Worm (Caenorhabditis elegans) whole organism, L4 larva: ENCODE results near the gene F55D10.4.
A peak's percentile ranks its signal among the peaks of the same experiment; 100 is the strongest.

Source experiments
- F37D6.2 ChIP-seq: sonication (generic microtip); optimal IDR thresholded peaks from 2 replicates; lab custom pipeline; 2016; ENCODE audit warnings: mild to moderate bottlenecking, missing genetic modification characterization, missing compliant biosample characterization
- R02D3.7 ChIP-seq: fragments of 150-350 bp; sonication (generic microtip); optimal IDR thresholded peaks from 3 replicates; lab custom pipeline; 2014; ENCODE audit warnings: missing biosample characterization, missing genetic modification characterization
- T20F7.1 ChIP-seq: fragments of 200-800 bp; sonication (Bioruptor generic); optimal IDR thresholded peaks from 2 replicates; lab custom pipeline; 2018; ENCODE audit warnings: mild to moderate bottlenecking, missing genetic modification characterization, missing compliant biosample characterization
- Y48G9A.11 ChIP-seq: fragments of 200-800 bp; sonication (Bioruptor generic); IDR thresholded peaks from 2 replicates; pipeline ENCODE4 v1.3.6; 2022; ENCODE audit warnings: missing genetic modification reagents, missing genetic modification characterization, missing compliant biosample characterization
- Y75B8A.6 ChIP-seq: fragments of 200-800 bp; sonication (Bioruptor generic); IDR thresholded peaks from 2 replicates; pipeline ENCODE4 v1.3.6; 2022; ENCODE audit warnings: missing genetic modification reagents, missing genetic modification characterization, missing compliant biosample characterization
- ZK337.2 ChIP-seq: fragments of 200-800 bp; sonication (Bioruptor generic); IDR thresholded peaks from 2 replicates; pipeline ENCODE4 v1.3.6; 2022; ENCODE audit warnings: missing genetic modification reagents, missing genetic modification characterization, missing compliant biosample characterization
- ZK546.5 ChIP-seq, 2 experiments: sonication (generic microtip); optimal IDR thresholded peaks; 2 replicates each; lab custom pipeline; 2017; ENCODE audit warnings: missing biosample characterization in 2 of 2, missing genetic modification characterization in 2 of 2
- aha-1 ChIP-seq: fragments of 150-350 bp; peaks from one replicate; lab custom pipeline; 2014; ENCODE audit warnings: missing biosample characterization, missing genetic modification characterization
- aly-2 ChIP-seq: sonication (generic microtip); optimal IDR thresholded peaks from 2 replicates; lab custom pipeline; 2018; ENCODE audit warnings: missing biosample characterization, missing genetic modification characterization
- ceh-28 ChIP-seq: fragments of 150-350 bp; optimal IDR thresholded peaks from 2 replicates; lab custom pipeline; 2014; ENCODE audit warnings: missing biosample characterization, missing genetic modification reagents, missing genetic modification characterization
- ceh-32 ChIP-seq: sonication (generic microtip); optimal IDR thresholded peaks from 2 replicates; lab custom pipeline; 2016; ENCODE audit warnings: mild to moderate bottlenecking, missing genetic modification characterization, missing compliant biosample characterization; ENCODE audit not compliant: poor library complexity
- ceh-62 ChIP-seq: sonication (generic microtip); optimal IDR thresholded peaks from 2 replicates; lab custom pipeline; 2017; ENCODE audit warnings: missing biosample characterization, missing genetic modification characterization
- ceh-82 ChIP-seq: sonication (generic microtip); optimal IDR thresholded peaks from 2 replicates; lab custom pipeline; 2017; ENCODE audit warnings: missing biosample characterization, missing genetic modification characterization
- ces-1 ChIP-seq: fragments of 150-350 bp; sonication (generic microtip); optimal IDR thresholded peaks from 4 replicates; lab custom pipeline; 2014; ENCODE audit warnings: missing biosample characterization, missing genetic modification reagents, missing genetic modification characterization
- cey-2 ChIP-seq: sonication (generic microtip); optimal IDR thresholded peaks from 3 replicates; lab custom pipeline; 2017; ENCODE audit warnings: missing genetic modification characterization, mild to moderate bottlenecking, missing compliant biosample characterization, antibody characterized with exemption, borderline replicate concordance; ENCODE audit not compliant: insufficient read depth
- ctbp-1 ChIP-seq: fragments of 200-800 bp; sonication (Bioruptor generic); IDR thresholded peaks from 2 replicates; pipeline ENCODE4 v1.3.6; 2022; ENCODE audit warnings: missing genetic modification reagents, missing genetic modification characterization, missing compliant biosample characterization
- daf-12 ChIP-seq: fragments of 150-350 bp; optimal IDR thresholded peaks from 2 replicates; lab custom pipeline; 2014; ENCODE audit warnings: missing biosample characterization, missing genetic modification reagents, missing genetic modification characterization
- daf-19 ChIP-seq: fragments of 200-800 bp; sonication (Bioruptor generic); conservative IDR thresholded peaks from 2 replicates; pipeline ENCODE4 v1.3.6; 2022; ENCODE audit warnings: missing genetic modification characterization, missing compliant biosample characterization
- dmd-6 ChIP-seq: fragments of 200-800 bp; sonication (Bioruptor generic); IDR thresholded peaks from 2 replicates; pipeline ENCODE4 v1.3.6; 2022; ENCODE audit warnings: missing genetic modification reagents, missing genetic modification characterization, missing compliant biosample characterization
- duxl-1 ChIP-seq: sonication (generic microtip); optimal IDR thresholded peaks from 2 replicates; lab custom pipeline; 2016; ENCODE audit warnings: mild to moderate bottlenecking, missing genetic modification characterization, moderate library complexity, missing compliant biosample characterization; ENCODE audit not compliant: poor library complexity
- dve-1 ChIP-seq: sonication (generic microtip); optimal IDR thresholded peaks from 2 replicates; lab custom pipeline; 2017; ENCODE audit warnings: antibody characterized with exemption, mild to moderate bottlenecking, missing genetic modification characterization, missing compliant biosample characterization; ENCODE audit not compliant: insufficient read depth
- fos-1 ChIP-seq: fragments of 150-350 bp; optimal IDR thresholded peaks from 2 replicates; lab custom pipeline; 2014; ENCODE audit warnings: missing biosample characterization, missing genetic modification characterization
- hif-1 ChIP-seq, 2 experiments: sonication (generic microtip); optimal IDR thresholded peaks; 2 replicates each; lab custom pipeline; 2016 to 2017; ENCODE audit warnings: missing compliant biosample characterization in 2 of 2, missing genetic modification characterization in 2 of 2, missing genetic modification reagents in 2 of 2, missing genotype in 2 of 2, mild to moderate bottlenecking in 1 of 2
- hmg-1.1 ChIP-seq: fragments of 200-800 bp; sonication (Bioruptor generic); IDR thresholded peaks from 2 replicates; pipeline ENCODE4 v1.3.6; 2022; ENCODE audit warnings: missing genetic modification reagents, missing genetic modification characterization, missing compliant biosample characterization
- jun-1 ChIP-seq: fragments of 150-350 bp; optimal IDR thresholded peaks from 2 replicates; lab custom pipeline; 2014; ENCODE audit warnings: missing biosample characterization, missing genetic modification reagents, missing genetic modification characterization
- lim-7 ChIP-seq: fragments of 200-800 bp; sonication (Bioruptor generic); IDR thresholded peaks from 2 replicates; pipeline ENCODE4 v1.3.6; 2022; ENCODE audit warnings: missing genetic modification characterization, missing compliant biosample characterization
- lin-15B ChIP-seq: fragments of 150-350 bp; sonication (generic microtip); optimal IDR thresholded peaks from 3 replicates; lab custom pipeline; 2014; ENCODE audit warnings: missing biosample characterization, missing genetic modification characterization
- lin-38 ChIP-seq: fragments of 200-800 bp; sonication (Bioruptor generic); IDR thresholded peaks from 2 replicates; pipeline ENCODE4 v1.3.6; 2022; ENCODE audit warnings: missing genetic modification reagents, missing genetic modification characterization, missing compliant biosample characterization
- lin-39 ChIP-seq: fragments of 150-350 bp; optimal IDR thresholded peaks from 2 replicates; lab custom pipeline; 2014; ENCODE audit warnings: missing biosample characterization, missing genetic modification reagents, missing genetic modification characterization
- lsy-2 ChIP-seq, 2 experiments: fragments of 150-350 bp in 1 of 2; sonication (generic microtip) in 1 of 2; optimal IDR thresholded peaks; 2 replicates each; lab custom pipeline; 2014 to 2017; ENCODE audit warnings: missing biosample characterization in 2 of 2, missing genetic modification characterization in 2 of 2
- madf-5 ChIP-seq, 2 experiments: fragments of 200-800 bp; sonication (Bioruptor generic); IDR thresholded peaks; 2 replicates each; pipeline ENCODE4 v1.3.6; 2022; ENCODE audit warnings: missing compliant biosample characterization in 2 of 2, missing genetic modification characterization in 2 of 2
- mdl-1 ChIP-seq, 2 experiments: fragments of 150-350 bp in 1 of 2; sonication (generic microtip) in 1 of 2; optimal IDR thresholded peaks; 2 replicates each; lab custom pipeline; 2014 to 2017; ENCODE audit warnings: missing biosample characterization in 2 of 2, missing genetic modification characterization in 2 of 2
- nhr-111 ChIP-seq: fragments of 200-800 bp; sonication (Bioruptor generic); optimal IDR thresholded peaks from 2 replicates; lab custom pipeline; 2018; ENCODE audit warnings: mild to moderate bottlenecking, missing genetic modification characterization, missing compliant biosample characterization
- nhr-25 ChIP-seq: sonication (generic microtip); optimal IDR thresholded peaks from 2 replicates; lab custom pipeline; 2017; ENCODE audit warnings: missing genetic modification characterization, mild to moderate bottlenecking, missing compliant biosample characterization, antibody characterized with exemption, moderate library complexity, borderline replicate concordance; ENCODE audit not compliant: insufficient read depth
- nhr-41 ChIP-seq: fragments of 200-800 bp; sonication (Bioruptor generic); IDR thresholded peaks from 2 replicates; pipeline ENCODE4 v1.3.6; 2022; ENCODE audit warnings: missing genetic modification reagents, missing genetic modification characterization, missing compliant biosample characterization
- nhr-48 ChIP-seq: sonication (generic microtip); optimal IDR thresholded peaks from 2 replicates; lab custom pipeline; 2016; ENCODE audit warnings: mild to moderate bottlenecking, missing genetic modification characterization, missing compliant biosample characterization
- nhr-76 ChIP-seq: fragments of 150-350 bp; optimal IDR thresholded peaks from 2 replicates; lab custom pipeline; 2014; ENCODE audit warnings: missing biosample characterization, missing genetic modification characterization
- nhr-77 ChIP-seq: fragments of 150-350 bp; optimal IDR thresholded peaks from 2 replicates; lab custom pipeline; 2014; ENCODE audit warnings: missing biosample characterization, missing genetic modification characterization
- saeg-2 ChIP-seq: fragments of 200-800 bp; sonication (Bioruptor generic); IDR thresholded peaks from 2 replicates; pipeline ENCODE4 v1.3.6; 2022; ENCODE audit warnings: missing genetic modification reagents, missing genetic modification characterization, missing compliant biosample characterization
- sdz-12 ChIP-seq: fragments of 200-800 bp; sonication (Bioruptor generic); optimal IDR thresholded peaks from 2 replicates; lab custom pipeline; 2018; ENCODE audit warnings: mild to moderate bottlenecking, missing genetic modification characterization, missing compliant biosample characterization
- skn-1 ChIP-seq: fragments of 150-350 bp; optimal IDR thresholded peaks from 2 replicates; lab custom pipeline; 2014; ENCODE audit warnings: missing biosample characterization, missing genetic modification characterization
- unc-130 ChIP-seq: sonication (generic microtip); optimal IDR thresholded peaks from 2 replicates; lab custom pipeline; 2016; ENCODE audit warnings: missing genetic modification reagents, missing genetic modification characterization, missing compliant biosample characterization
- unc-39 ChIP-seq: sonication (generic microtip); optimal IDR thresholded peaks from 2 replicates; lab custom pipeline; 2017; ENCODE audit warnings: missing biosample characterization, missing genetic modification characterization
- vab-7 ChIP-seq: fragments of 200-800 bp; sonication (Bioruptor generic); IDR thresholded peaks from 2 replicates; pipeline ENCODE4 v1.3.6; 2022; ENCODE audit warnings: missing genetic modification reagents, missing genetic modification characterization, missing compliant biosample characterization
- zag-1 ChIP-seq: fragments of 150-350 bp; optimal IDR thresholded peaks from 2 replicates; lab custom pipeline; 2014; ENCODE audit warnings: missing biosample characterization, missing genetic modification characterization
- ztf-7 ChIP-seq: fragments of 150-350 bp; optimal IDR thresholded peaks from 2 replicates; lab custom pipeline; 2014; ENCODE audit warnings: missing biosample characterization, missing genetic modification characterization

Gene F55D10.4

ce11 chrX:4706755-4707226 lies 13.7 kb downstream of the F55D10.4 start, which contains the start of gene dhhc-10 (continued):
- TF ChIP-seq vab-7 (GFP tag; lab: Robert Waterston, UW) = no peak
- no peak for TF ChIP-seq sdz-12 (GFP tag; lab: Kevin White, UChicago)
- no peak for TF ChIP-seq ztf-7
- TF ChIP-seq ZK546.5 (tag; optimal IDR thresholded peaks at IDR 0.05; lab: Kevin White, UChicago) = no peak
- TF ChIP-seq ceh-62 (tag; lab: Kevin White, UChicago) = no peak
- peak; percentile 83 for TF ChIP-seq dve-1 (tag; lab: Kevin White, UChicago)
- no peak for TF ChIP-seq ceh-28
- peak; percentile 20 for TF ChIP-seq T20F7.1
- TF ChIP-seq, all 104 proteins: peak for 30

DNA sequence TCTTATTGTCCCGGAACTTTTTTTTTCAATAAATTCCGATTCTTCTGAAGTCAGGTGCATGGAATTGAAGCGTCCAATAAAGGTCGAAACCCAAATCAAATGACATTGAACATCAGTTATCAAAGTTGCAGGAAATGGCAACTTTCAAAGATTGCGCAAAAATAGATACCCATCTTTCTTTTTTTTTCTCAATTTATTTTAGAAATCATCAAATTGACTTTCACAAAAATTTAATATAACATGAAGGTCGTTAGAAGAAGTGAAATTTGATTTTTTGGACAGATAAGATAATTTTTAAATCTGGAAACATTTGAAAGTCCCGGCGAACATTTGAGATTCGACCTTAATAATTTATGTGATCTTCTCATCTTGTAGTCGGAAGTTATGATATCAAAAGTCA lies 14.8 kb downstream of the F55D10.4 start:
- no peak for TF ChIP-seq F37D6.2
- peak; percentile 29 for TF ChIP-seq nhr-25 (tag; lab: Kevin White, UChicago)

- no peak for TF ChIP-seq nhr-111 (GFP tag; lab: Kevin White, UChicago)
- no peak for TF ChIP-seq ztf-7
- no peak for TF ChIP-seq daf-12 (tag; lab: Kevin White, UChicago)
- no peak for TF ChIP-seq hif-1 (tag; optimal IDR thresholded peaks at IDR 0.05; lab: Kevin White, UChicago)
- TF ChIP-seq ceh-28 = no peak
- no peak for TF ChIP-seq unc-130
- no peak for TF ChIP-seq ceh-62 (tag; lab: Kevin White, UChicago)
- no peak for TF ChIP-seq saeg-2 (GFP tag; lab: Robert Waterston, UW)
- no peak for TF ChIP-seq daf-19
- no peak for TF ChIP-seq cey-2 (tag; lab: Kevin White, UChicago)
- no peak for TF ChIP-seq aha-1
- TF ChIP-seq ZK337.2 (GFP tag; lab: Robert Waterston, UW) = no peak
- no peak for TF ChIP-seq zag-1
- TF ChIP-seq vab-7 (GFP tag; lab: Robert Waterston, UW) = no peak
- no peak for TF ChIP-seq ces-1 (GFP tag; lab: Kevin White, UChicago)
- TF ChIP-seq aly-2 (tag; lab: Kevin White, UChicago) = no peak
- TF ChIP-seq fos-1 = no peak
- no peak for TF ChIP-seq ceh-82 (tag; lab: Kevin White, UChicago)
- no peak for TF ChIP-seq dmd-6
- TF ChIP-seq, all 104 proteins: peak for 0
Measured at ce11 chrX:4704877-4705276, 15.6 kb downstream of the F55D10.4 start, which contains the start of gene aqp-8. aqp-8 (minus strand) TSS chrX:4704977.

DNA sequence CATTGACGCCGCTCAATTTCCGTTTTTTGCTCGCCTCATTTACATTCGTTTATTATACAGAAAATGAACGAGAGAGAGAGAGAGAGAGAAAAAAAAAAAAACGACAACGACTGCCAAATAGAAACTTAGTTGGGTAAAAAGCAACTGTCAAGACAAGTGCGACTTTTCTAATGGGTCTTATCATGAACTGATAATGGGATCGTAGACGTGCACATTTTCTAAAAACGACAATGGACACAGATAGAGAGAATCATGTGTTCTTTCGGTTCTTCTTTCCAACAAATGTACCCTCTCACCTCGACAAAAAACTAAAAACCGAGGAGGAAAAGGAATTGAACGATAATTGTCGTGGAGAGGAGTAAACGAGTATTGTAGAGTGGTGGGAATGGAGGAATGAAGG lies 20.4 kb downstream of the F55D10.4 start:
- TF ChIP-seq lin-39 (tag; lab: Kevin White, UChicago) = no peak
- no peak for TF ChIP-seq Y48G9A.11 (GFP tag; lab: Robert Waterston, UW)
- TF ChIP-seq ceh-32 = no peak
- TF ChIP-seq lin-15B = no peak
- TF ChIP-seq nhr-48 = peak; percentile 57
- TF ChIP-seq madf-5 (GFP tag; IDR thresholded peaks at IDR 0.05; lab: Robert Waterston, UW) = no peak
- peak; percentile 72 for TF ChIP-seq nhr-77
- no peak for TF ChIP-seq duxl-1 (tag; lab: Kevin White, UChicago)
- no peak for TF ChIP-seq jun-1
- TF ChIP-seq F37D6.2 = no peak
- TF ChIP-seq sdz-12 (GFP tag; lab: Kevin White, UChicago) = no peak
- no peak for TF ChIP-seq lsy-2 (tag; optimal IDR thresholded peaks at IDR 0.05; lab: Kevin White, UChicago)
- TF ChIP-seq T20F7.1 = no peak
- no peak for TF ChIP-seq hmg-1.1 (GFP tag; lab: Robert Waterston, UW)
- no peak for TF ChIP-seq Y75B8A.6 (GFP tag; lab: Robert Waterston, UW)
- TF ChIP-seq skn-1 (tag; lab: Kevin White, UChicago) = no peak
- TF ChIP-seq nhr-76 (tag; lab: Kevin White, UChicago) = no peak
- TF ChIP-seq lin-38 (GFP tag; lab: Robert Waterston, UW) = no peak
- TF ChIP-seq ctbp-1 (GFP tag; lab: Robert Waterston, UW) = no peak
- TF ChIP-seq mdl-1 (tag; optimal IDR thresholded peaks at IDR 0.05; lab: Kevin White, UChicago) = no peak
- no peak for TF ChIP-seq R02D3.7 (tag; lab: Kevin White, UChicago)
- TF ChIP-seq unc-39 (tag; lab: Kevin White, UChicago) = no peak
- no peak for TF ChIP-seq nhr-41
- peak in 1 of 2 experiments; percentile 23 for TF ChIP-seq hif-1 (tag; optimal IDR thresholded peaks at IDR 0.05; lab: Kevin White, UChicago)
- no peak for TF ChIP-seq ztf-7
- TF ChIP-seq ces-1 (GFP tag; lab: Kevin White, UChicago) = no peak
- TF ChIP-seq zag-1 = no peak
- TF ChIP-seq lim-7 (GFP tag; lab: Robert Waterston, UW) = no peak
